Worm (Caenorhabditis elegans): ENCODE measurements around the gene cyp-33C5.

ce11 chrV:2228781-2229180, 16.0 kb upstream of the cyp-33C5 start, which contains the start of gene nhr-126:
- no peak for TF ChIP-seq nhr-77 (tag; optimal IDR thresholded peaks at IDR 0.05)
- no peak for TF ChIP-seq unc-62 (GFP tag; optimal IDR thresholded peaks at IDR 0.05)
- TF ChIP-seq tbx-2 (tag; optimal IDR thresholded peaks at IDR 0.05): no peak
